Fruit fly (Drosophila melanogaster): ENCODE data around the gene PpD6.

- TF ChIP-seq CTCF (optimal IDR thresholded peaks at IDR 0.05) = no peak
- no peak for TF ChIP-seq CG8478 (optimal IDR thresholded peaks at IDR 0.05)
These were observed 46.3 kb downstream of the PpD6 start for dm6 chr2L:3155804-3156203.

Measured in S2 (cell line).